Fruit fly (Drosophila melanogaster): ENCODE results near the gene Tig.

The Tig gene

DNA sequence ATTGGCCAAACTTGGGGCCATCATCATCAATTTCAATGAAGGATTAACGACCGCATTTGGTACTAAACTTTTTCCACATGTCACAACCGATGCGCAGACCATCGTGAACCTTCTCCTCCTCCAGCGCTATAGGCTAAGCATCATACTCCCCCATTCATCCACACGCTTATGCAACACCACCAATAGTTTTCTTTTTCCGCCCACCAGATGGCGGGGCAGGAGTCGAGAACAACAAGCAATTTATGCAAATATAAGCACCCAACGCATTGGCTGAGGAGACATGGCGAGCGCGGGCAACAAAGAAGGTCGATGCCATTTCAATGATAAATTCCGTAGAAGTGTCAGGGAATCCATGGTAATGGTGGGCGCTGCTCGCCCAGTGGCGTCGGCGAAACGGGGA is 31.6 kb downstream of the Tig start:
- TF ChIP-seq Myc (optimal IDR thresholded peaks at IDR 0.05) (no peak), insv (optimal IDR thresholded peaks at IDR 0.05) (no peak), psq (optimal IDR thresholded peaks at IDR 0.05) (no peak), Sin3A (optimal IDR thresholded peaks at IDR 0.05) (no peak), ttk (optimal IDR thresholded peaks at IDR 0.05) (no peak), h (optimal IDR thresholded peaks at IDR 0.05) (no peak)

DNA sequence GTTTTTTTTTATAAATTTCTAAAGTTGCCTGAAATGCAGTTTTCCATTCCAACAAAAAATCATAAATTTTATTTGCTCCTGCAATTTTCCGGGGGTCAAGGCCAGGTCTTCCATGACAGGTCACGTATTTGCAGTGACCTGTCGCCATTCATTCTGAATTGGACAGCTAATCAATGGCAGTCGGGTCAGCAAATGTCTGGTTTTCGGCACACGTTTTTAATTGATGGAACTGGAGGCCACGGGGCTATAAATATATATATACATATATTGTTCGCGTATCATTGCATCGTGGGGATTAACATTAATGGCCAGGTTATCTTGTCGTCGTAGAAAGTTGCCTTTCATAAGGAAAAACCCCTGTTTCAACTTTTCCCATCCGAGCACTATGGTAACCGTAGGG is 36.0 kb downstream of the Tig start:
- TF ChIP-seq Myc (optimal IDR thresholded peaks at IDR 0.05) (no peak), h (optimal IDR thresholded peaks at IDR 0.05) (no peak), ttk (optimal IDR thresholded peaks at IDR 0.05) (no peak), Sin3A (optimal IDR thresholded peaks at IDR 0.05) (no peak), psq (optimal IDR thresholded peaks at IDR 0.05) (no peak), insv (optimal IDR thresholded peaks at IDR 0.05) (no peak)

DNA sequence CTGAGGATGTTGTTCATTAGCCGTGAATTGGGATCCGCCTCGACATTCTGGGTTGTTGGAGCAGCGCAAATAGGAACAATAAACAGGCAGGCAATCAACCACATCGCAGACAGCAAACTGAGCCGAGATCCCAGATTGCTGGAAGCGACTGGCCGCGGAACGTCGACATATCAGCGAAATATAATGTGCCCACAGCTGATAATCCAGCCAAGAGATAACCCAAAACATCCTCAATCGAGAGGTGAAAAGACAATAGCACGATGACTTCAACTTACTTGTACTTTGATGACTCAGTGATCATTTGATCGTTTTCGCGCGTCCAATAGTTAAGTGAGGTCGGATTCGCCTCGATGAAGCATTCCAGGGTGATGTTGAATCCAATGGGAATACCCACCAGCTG is 37.7 kb downstream of the Tig start, which contains the start of gene Nepl6:
Nepl6 (minus strand) TSS at position 104 of the 400 bp plus-strand sequence.
- TF ChIP-seq h (optimal IDR thresholded peaks at IDR 0.05), result no peak
- TF ChIP-seq Myc (optimal IDR thresholded peaks at IDR 0.05), result no peak
- TF ChIP-seq Sin3A (optimal IDR thresholded peaks at IDR 0.05), result no peak
- TF ChIP-seq psq (optimal IDR thresholded peaks at IDR 0.05), result no peak
- TF ChIP-seq insv (optimal IDR thresholded peaks at IDR 0.05), result no peak
- TF ChIP-seq ttk (optimal IDR thresholded peaks at IDR 0.05), result no peak

DNA sequence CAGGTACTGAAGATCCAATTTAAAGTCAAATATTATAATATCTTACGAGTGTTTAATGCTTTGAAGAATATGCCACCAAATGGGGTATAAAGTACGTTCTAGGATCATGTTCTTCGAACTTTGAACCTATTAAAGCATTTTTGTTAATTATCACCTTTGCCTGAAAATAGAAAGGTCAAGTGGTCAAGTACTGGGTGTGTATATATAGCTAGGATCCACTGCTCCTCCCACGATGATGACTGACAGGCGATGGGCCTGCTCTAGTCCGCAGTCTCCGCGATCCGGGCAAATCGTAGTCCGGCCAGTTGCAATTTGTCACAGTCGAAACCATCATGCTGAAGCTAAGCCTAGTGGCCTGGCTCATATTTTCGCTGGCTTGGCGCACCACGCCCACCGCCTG is 42.1 kb downstream of the Tig start, which contains the start of gene Nepl5:
Nepl5 (plus strand) TSS at position 301 of the 400 bp plus-strand sequence.
- TF ChIP-seq ttk (optimal IDR thresholded peaks at IDR 0.05), result no peak
- no peak for TF ChIP-seq h (optimal IDR thresholded peaks at IDR 0.05)
- TF ChIP-seq insv (optimal IDR thresholded peaks at IDR 0.05), result no peak
- TF ChIP-seq Sin3A (optimal IDR thresholded peaks at IDR 0.05), result no peak
- TF ChIP-seq psq (optimal IDR thresholded peaks at IDR 0.05), result no peak
- TF ChIP-seq Myc (optimal IDR thresholded peaks at IDR 0.05), result no peak

DNA sequence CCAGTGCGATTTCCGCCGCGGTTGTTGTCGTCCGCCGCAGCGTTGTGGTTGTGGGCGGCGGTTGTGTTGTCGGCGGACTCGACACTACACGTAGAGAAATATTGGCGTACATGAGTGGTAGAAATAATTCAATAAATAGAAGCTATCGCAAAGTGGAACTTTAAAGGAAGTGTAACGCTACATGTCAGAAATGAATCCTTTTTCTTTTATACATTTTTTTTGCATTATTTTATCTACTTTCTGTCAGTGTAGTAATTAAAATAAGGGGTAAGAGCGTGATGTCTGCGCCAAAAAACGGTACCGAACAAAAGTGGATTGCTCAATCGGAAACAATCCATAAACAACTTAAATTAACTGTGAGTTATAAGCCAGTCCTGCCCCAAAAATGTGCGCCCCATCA is 43.9 kb downstream of the Tig start:
- no peak for TF ChIP-seq Myc (optimal IDR thresholded peaks at IDR 0.05)
- TF ChIP-seq insv (optimal IDR thresholded peaks at IDR 0.05), result no peak
- no peak for TF ChIP-seq h (optimal IDR thresholded peaks at IDR 0.05)
- no peak for TF ChIP-seq Sin3A (optimal IDR thresholded peaks at IDR 0.05)
- TF ChIP-seq psq (optimal IDR thresholded peaks at IDR 0.05), result no peak
- TF ChIP-seq ttk (optimal IDR thresholded peaks at IDR 0.05), result no peak

DNA sequence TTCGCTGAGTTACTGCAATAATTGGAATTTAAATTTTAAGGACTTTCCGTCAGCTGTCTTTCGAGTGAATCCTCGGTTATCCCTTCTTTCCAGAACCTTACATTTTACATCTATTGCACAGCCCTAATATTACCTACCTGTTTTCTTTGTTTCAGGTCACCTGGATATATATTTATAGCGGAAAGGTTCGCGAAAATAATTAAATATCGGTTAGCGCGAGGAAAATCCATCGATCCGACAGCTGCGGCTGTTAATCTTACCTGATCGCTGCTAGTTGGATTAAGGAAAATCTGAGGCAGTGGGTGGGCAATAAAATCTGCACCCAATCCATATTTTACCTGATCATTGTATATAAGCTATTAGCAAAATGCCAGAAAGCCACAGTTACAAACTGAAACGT is 50.0 kb downstream of the Tig start:
- TF ChIP-seq insv (optimal IDR thresholded peaks at IDR 0.05) (no peak), h (optimal IDR thresholded peaks at IDR 0.05) (no peak), psq (optimal IDR thresholded peaks at IDR 0.05) (no peak), Myc (optimal IDR thresholded peaks at IDR 0.05) (no peak), Sin3A (optimal IDR thresholded peaks at IDR 0.05) (no peak), ttk (optimal IDR thresholded peaks at IDR 0.05) (no peak)

DNA sequence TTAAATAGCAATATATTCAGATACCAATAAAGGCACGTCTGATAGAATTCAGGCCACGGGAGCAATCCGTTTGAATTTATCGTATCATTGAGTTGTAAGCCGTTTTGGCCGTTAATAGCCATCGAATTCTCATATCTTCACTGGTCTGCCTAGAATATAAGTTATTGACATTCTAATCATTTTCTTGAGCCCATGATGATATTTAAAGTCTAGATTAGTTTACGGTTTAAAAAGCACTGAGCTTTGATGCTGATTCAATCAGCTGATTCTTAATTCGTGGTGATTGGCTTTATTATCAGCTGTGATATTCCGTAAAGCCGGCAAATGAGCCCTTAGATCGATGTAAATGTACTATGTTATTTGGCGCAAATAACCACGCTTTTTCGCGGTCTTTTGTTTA is 51.0 kb downstream of the Tig start, which contains the start of gene slam:
slam (plus strand) TSS at position 301 of the 400 bp plus-strand sequence.
- TF ChIP-seq h (optimal IDR thresholded peaks at IDR 0.05), result no peak
- no peak for TF ChIP-seq ttk (optimal IDR thresholded peaks at IDR 0.05)

DNA sequence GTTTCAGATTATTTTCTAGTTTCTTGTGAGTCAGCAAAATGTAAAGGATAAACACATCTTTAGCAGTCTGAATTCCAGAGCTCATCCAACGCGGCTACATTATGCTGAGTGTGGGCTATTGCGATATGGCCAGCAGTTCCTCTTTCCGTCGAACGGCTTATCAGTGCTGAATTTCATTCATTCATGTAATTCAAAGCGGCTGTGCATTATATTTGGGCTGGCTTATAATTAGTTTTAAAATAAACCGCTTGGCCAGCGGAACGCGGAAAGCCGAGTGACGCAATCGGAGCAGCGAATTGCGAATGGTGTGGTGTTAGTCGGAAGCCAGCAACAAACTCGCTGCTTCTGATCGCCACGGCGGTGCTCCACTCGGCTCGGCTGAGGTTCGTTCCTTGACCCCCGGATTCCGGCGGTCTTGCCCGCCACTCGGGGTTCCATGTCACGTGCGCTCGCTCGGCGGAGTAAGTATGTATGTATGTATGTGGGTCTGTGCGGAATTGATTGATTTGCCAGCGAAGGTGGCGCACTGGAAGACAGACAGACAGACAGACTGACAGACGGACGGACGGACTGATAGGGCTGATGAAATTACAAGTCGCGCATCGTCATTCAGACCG is 52.0 kb downstream of the Tig start:
- no peak for TF ChIP-seq h (optimal IDR thresholded peaks at IDR 0.05)
- no peak for TF ChIP-seq Sin3A (optimal IDR thresholded peaks at IDR 0.05)
- no peak for TF ChIP-seq insv (optimal IDR thresholded peaks at IDR 0.05)
- no peak for TF ChIP-seq Myc (optimal IDR thresholded peaks at IDR 0.05)

DNA sequence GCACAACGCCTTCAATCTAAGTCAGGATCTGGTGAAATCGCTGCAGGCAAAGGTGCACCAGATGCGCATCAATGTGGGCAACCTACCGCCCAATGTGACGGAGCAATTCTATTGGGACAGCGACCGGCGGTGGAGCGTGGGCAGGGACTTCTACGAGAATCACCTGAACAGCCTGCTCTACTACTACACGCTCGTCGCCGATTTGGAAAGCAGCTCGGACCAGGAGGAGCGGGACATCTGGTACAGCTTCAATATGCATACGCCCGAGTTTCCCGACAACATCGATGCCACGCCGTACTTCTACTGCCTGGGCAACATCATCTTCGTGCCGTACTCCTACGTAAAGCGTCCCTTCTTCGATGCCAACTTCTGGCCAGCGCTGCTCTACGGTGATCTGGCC is 53.8 kb downstream of the Tig start:
- no peak for TF ChIP-seq Sin3A (optimal IDR thresholded peaks at IDR 0.05)
- peak; percentile 96 for TF ChIP-seq ttk (optimal IDR thresholded peaks at IDR 0.05)

DNA sequence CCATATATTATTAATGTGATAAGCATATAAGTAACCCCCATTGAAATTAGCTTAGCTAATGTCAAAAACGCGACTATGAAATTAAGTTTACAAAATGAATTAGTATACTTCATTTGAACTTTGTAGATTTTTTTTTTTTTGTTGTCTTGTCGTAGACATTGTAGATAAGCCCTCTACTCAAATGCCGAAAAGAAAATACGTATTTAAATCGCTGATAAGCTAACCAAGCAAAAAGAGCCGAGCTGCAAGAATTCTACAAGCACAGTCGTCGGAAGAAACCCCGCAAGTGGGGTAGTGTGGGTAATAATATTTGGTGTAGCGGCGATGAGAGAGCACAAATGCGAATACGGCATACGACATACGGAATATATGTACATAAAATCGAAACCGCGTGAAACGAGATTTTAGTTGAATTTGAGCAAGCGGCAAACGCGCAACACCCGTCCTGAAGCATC is 55.6 kb downstream of the Tig start, which contains the start of gene Nepl4:
Nepl4 (plus strand) TSS at position 405 of the 455 bp plus-strand sequence.
- TF ChIP-seq h (optimal IDR thresholded peaks at IDR 0.05) (no peak), insv (optimal IDR thresholded peaks at IDR 0.05) (no peak), ttk (optimal IDR thresholded peaks at IDR 0.05) (no peak), psq (optimal IDR thresholded peaks at IDR 0.05) (no peak), Sin3A (optimal IDR thresholded peaks at IDR 0.05) (no peak), Myc (optimal IDR thresholded peaks at IDR 0.05) (no peak)

DNA sequence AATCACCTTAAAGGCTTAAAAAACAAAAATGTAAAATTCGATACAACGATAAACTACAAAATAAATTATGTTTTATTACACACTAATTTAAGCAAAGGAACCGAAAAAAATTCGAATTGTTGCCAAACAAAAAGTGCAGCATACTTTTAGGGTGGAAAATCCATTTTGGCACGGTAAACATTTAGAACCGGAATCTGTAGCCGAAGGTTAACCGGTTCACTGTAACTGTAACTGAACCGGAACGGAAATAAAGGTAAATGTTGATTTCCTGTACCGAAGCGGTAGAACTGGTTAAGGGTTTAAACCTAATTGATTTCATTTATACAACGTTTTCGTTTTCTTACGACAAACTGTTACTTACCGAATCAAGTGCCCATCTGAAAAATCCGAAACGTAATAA is 56.2 kb downstream of the Tig start:
- no peak for TF ChIP-seq h (optimal IDR thresholded peaks at IDR 0.05)
- TF ChIP-seq ttk (optimal IDR thresholded peaks at IDR 0.05), result no peak
- no peak for TF ChIP-seq Myc (optimal IDR thresholded peaks at IDR 0.05)
- no peak for TF ChIP-seq Sin3A (optimal IDR thresholded peaks at IDR 0.05)
- no peak for TF ChIP-seq insv (optimal IDR thresholded peaks at IDR 0.05)
- TF ChIP-seq psq (optimal IDR thresholded peaks at IDR 0.05), result no peak
